Worm (Caenorhabditis elegans): ENCODE measurements around the gene T19A5.3.

Gene T19A5.3

ce11 chrV:8984783-8985182, 40.9 kb upstream of the T19A5.3 start:
- TF ChIP-seq ztf-11 (tag; optimal IDR thresholded peaks at IDR 0.05), result no peak
- no peak for TF ChIP-seq pha-4 (tag; optimal IDR thresholded peaks at IDR 0.05)
- no peak for TF ChIP-seq ham-2 (GFP tag; optimal IDR thresholded peaks at IDR 0.05)
- TF ChIP-seq zip-8 (tag; optimal IDR thresholded peaks at IDR 0.05), result no peak
- TF ChIP-seq lsy-2 (tag; optimal IDR thresholded peaks at IDR 0.05), result no peak

DNA sequence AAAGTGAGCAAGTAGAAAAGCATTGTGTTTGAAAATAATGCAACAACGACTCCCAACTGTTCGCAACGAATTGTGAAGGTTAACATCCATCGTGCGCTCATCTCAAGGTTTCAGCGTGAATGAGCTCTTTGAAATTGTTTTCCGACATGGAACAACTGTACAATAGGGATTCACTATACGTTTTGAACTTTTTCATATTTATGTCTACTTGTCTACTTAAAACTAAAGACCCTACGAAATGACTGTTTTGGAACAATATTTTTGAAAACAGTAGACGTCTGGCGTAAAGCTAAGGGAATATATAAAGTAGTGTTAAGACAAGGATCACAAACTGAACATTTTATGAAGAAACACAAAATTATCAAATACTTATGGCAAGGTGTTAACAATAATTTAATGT, 39.7 kb upstream of the T19A5.3 start, which contains the start of gene str-86:
TSS of gene str-86 (minus strand) at position 101 of the 400 bp plus-strand sequence.
- no peak for TF ChIP-seq nhr-28 (tag; optimal IDR thresholded peaks at IDR 0.05)
- TF ChIP-seq lin-13 (tag; optimal IDR thresholded peaks at IDR 0.05), result no peak
- TF ChIP-seq mep-1 (tag; optimal IDR thresholded peaks at IDR 0.05), result no peak
- no peak for TF ChIP-seq elt-3 (tag; optimal IDR thresholded peaks at IDR 0.05)
- TF ChIP-seq mls-2 (tag; optimal IDR thresholded peaks at IDR 0.05), result no peak
- TF ChIP-seq lin-32 (GFP tag; optimal IDR thresholded peaks at IDR 0.05), result no peak
- no peak for TF ChIP-seq nhr-76 (tag; optimal IDR thresholded peaks at IDR 0.05)
- no peak for TF ChIP-seq M03D4.4 (tag; optimal IDR thresholded peaks at IDR 0.05)
- TF ChIP-seq ceh-39 (tag; optimal IDR thresholded peaks at IDR 0.05), result no peak
- TF ChIP-seq nhr-237 (tag; optimal IDR thresholded peaks at IDR 0.05), result no peak
- no peak for TF ChIP-seq blmp-1 (tag; optimal IDR thresholded peaks at IDR 0.05)
- TF ChIP-seq tbx-8 (GFP tag; optimal IDR thresholded peaks at IDR 0.05), result no peak
- no peak for TF ChIP-seq unc-39 (tag; optimal IDR thresholded peaks at IDR 0.05)
- no peak for TF ChIP-seq unc-62 (GFP tag; optimal IDR thresholded peaks at IDR 0.05)
- no peak for TF ChIP-seq unc-120 (tag; optimal IDR thresholded peaks at IDR 0.05; ENCODE audit: poor library complexity, severe bottlenecking)
- no peak for TF ChIP-seq ceh-83 (GFP tag; optimal IDR thresholded peaks at IDR 0.05)
- TF ChIP-seq sptf-1 (tag; optimal IDR thresholded peaks at IDR 0.05), result no peak
- no peak for TF ChIP-seq ztf-11 (tag; optimal IDR thresholded peaks at IDR 0.05)
- TF ChIP-seq ham-2 (GFP tag; optimal IDR thresholded peaks at IDR 0.05), result no peak
- TF ChIP-seq bed-3 (GFP tag; optimal IDR thresholded peaks at IDR 0.05), result no peak

DNA sequence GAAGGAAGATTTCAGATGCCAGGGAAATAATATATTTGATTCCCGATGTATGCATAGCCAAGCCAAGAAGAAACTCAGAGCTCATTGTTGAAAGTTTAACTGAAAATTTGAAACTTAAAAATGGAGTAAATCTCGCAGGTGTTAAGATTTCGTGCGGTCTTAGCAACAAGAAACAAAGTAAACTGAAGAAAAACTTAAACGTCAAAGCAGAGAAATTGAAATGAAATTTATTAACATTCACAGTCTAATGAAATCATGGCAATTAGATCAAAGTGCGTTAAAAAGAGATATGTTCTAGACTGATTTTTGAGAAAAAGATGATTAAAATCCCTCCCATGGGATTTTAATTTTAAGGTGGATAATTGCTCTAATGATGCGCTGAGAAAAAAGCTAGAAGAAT, 37.0 kb upstream of the T19A5.3 start, which contains the start of gene str-84:
TSS of gene str-84 (minus strand) at position 101 of the 400 bp plus-strand sequence.
- TF ChIP-seq mep-1 (tag; optimal IDR thresholded peaks at IDR 0.05) (no peak), ceh-83 (GFP tag; optimal IDR thresholded peaks at IDR 0.05) (no peak), flh-1 (GFP tag; optimal IDR thresholded peaks at IDR 0.05) (no peak), blmp-1 (tag; optimal IDR thresholded peaks at IDR 0.05) (no peak), zip-8 (tag; optimal IDR thresholded peaks at IDR 0.05) (no peak), elt-3 (tag; optimal IDR thresholded peaks at IDR 0.05) (no peak), ztf-11 (tag; optimal IDR thresholded peaks at IDR 0.05) (no peak)

ce11 chrV:8977895-8978294, 34.0 kb upstream of the T19A5.3 start:
- no peak for TF ChIP-seq snpc-4 (tag; optimal IDR thresholded peaks at IDR 0.05)
- no peak for TF ChIP-seq ham-2 (GFP tag; optimal IDR thresholded peaks at IDR 0.05)
- no peak for TF ChIP-seq ceh-83 (GFP tag; optimal IDR thresholded peaks at IDR 0.05)
- TF ChIP-seq bed-3 (GFP tag; optimal IDR thresholded peaks at IDR 0.05), result no peak
- TF ChIP-seq sptf-1 (tag; optimal IDR thresholded peaks at IDR 0.05), result no peak
- TF ChIP-seq mab-5 (tag; optimal IDR thresholded peaks at IDR 0.05), result no peak

ce11 chrV:8974889-8975422, 31.1 kb upstream of the T19A5.3 start, which contains the start of gene nhr-143:
Gene nhr-143 (minus strand): TSS chrV:8974939.
- TF ChIP-seq mab-5 (tag; optimal IDR thresholded peaks at IDR 0.05) (no peak), ztf-11 (tag; optimal IDR thresholded peaks at IDR 0.05) (no peak), mep-1 (tag; optimal IDR thresholded peaks at IDR 0.05) (no peak), unc-120 (tag; optimal IDR thresholded peaks at IDR 0.05; ENCODE audit: poor library complexity, severe bottlenecking) (no peak), blmp-1 (tag; optimal IDR thresholded peaks at IDR 0.05) (no peak), sem-2 (GFP tag; optimal IDR thresholded peaks at IDR 0.05) (no peak), M03D4.4 (tag; optimal IDR thresholded peaks at IDR 0.05) (no peak), nhr-237 (tag; optimal IDR thresholded peaks at IDR 0.05) (no peak), flh-1 (GFP tag; optimal IDR thresholded peaks at IDR 0.05) (no peak), nhr-12 (tag; optimal IDR thresholded peaks at IDR 0.05) (no peak), nhr-76 (tag; optimal IDR thresholded peaks at IDR 0.05) (no peak), ceh-39 (tag; optimal IDR thresholded peaks at IDR 0.05) (no peak)

DNA sequence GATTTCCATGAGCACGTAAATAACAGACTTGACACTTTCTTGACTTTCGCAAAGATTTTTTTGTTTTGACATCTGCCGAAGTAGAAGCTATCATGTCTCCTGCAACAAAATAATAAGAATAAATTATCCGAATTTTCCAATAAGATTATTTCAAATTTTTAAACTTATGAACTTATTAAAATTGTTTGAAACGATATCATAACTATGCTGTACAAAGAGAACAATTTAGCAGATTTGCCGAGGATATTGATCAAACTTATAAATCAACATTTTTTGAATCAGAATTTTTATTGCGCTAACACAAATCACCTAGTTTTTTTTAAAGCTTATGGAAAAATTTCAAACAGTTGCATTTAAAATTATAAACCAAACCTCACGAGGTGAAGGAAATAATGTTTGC, 28.4 kb upstream of the T19A5.3 start, which contains the start of gene nhr-195:
TSS of gene nhr-195 (minus strand) at position 101 of the 400 bp plus-strand sequence.
- no peak for TF ChIP-seq nhr-12 (tag; optimal IDR thresholded peaks at IDR 0.05)
- TF ChIP-seq zip-8 (tag; optimal IDR thresholded peaks at IDR 0.05), result no peak
- no peak for TF ChIP-seq ceh-43 (GFP tag; optimal IDR thresholded peaks at IDR 0.05)
- TF ChIP-seq mls-2 (tag; optimal IDR thresholded peaks at IDR 0.05), result no peak
- TF ChIP-seq snpc-4 (tag; optimal IDR thresholded peaks at IDR 0.05), result no peak
- no peak for TF ChIP-seq ceh-39 (tag; optimal IDR thresholded peaks at IDR 0.05)
- TF ChIP-seq tbx-8 (GFP tag; optimal IDR thresholded peaks at IDR 0.05), result no peak
- no peak for TF ChIP-seq unc-39 (tag; optimal IDR thresholded peaks at IDR 0.05)
- TF ChIP-seq nhr-237 (tag; optimal IDR thresholded peaks at IDR 0.05), result no peak
- no peak for TF ChIP-seq sptf-1 (tag; optimal IDR thresholded peaks at IDR 0.05)
- no peak for TF ChIP-seq M03D4.4 (tag; optimal IDR thresholded peaks at IDR 0.05)
- no peak for TF ChIP-seq lsy-2 (tag; optimal IDR thresholded peaks at IDR 0.05)

All from whole organism, mixed stage, embryonic.